Fruit fly (Drosophila melanogaster): ENCODE data around the gene CG3706.

CG3706 gene

dm6 chrX:932166-932565, at the start of gene CG3706, which contains the start of gene CG32815:
TSS of gene CG3706 (minus strand) at chrX:932475.
TSS of gene CG32815 (plus strand) at chrX:932466.
- no peak for TF ChIP-seq CG17801 (GFP tag; optimal IDR thresholded peaks at IDR 0.05; ENCODE audit: partially characterized antibody)

- no peak for TF ChIP-seq CG17801 (GFP tag; optimal IDR thresholded peaks at IDR 0.05; ENCODE audit: partially characterized antibody)
Measured at dm6 chrX:966818-967217, 34.5 kb upstream of the CG3706 start.

- TF ChIP-seq CG17801 (GFP tag; optimal IDR thresholded peaks at IDR 0.05; ENCODE audit: partially characterized antibody) = no peak
Measured at dm6 chrX:964012-964411, 31.7 kb upstream of the CG3706 start.

- no peak for TF ChIP-seq CG17801 (GFP tag; optimal IDR thresholded peaks at IDR 0.05; ENCODE audit: partially characterized antibody)
Measured at dm6 chrX:955873-956272, 23.6 kb upstream of the CG3706 start.

dm6 chrX:953807-954206, 21.5 kb upstream of the CG3706 start:
- TF ChIP-seq CG17801 (GFP tag; optimal IDR thresholded peaks at IDR 0.05; ENCODE audit: partially characterized antibody) = no peak

dm6 chrX:951800-952199, 19.5 kb upstream of the CG3706 start, which contains the start of gene CG3690:
TSS of gene CG3690 (minus strand) at chrX:951900.
- TF ChIP-seq CG17801 (GFP tag; optimal IDR thresholded peaks at IDR 0.05; ENCODE audit: partially characterized antibody) = no peak

dm6 chrX:948285-948556, 15.9 kb upstream of the CG3706 start:
- no peak for TF ChIP-seq CG17801 (GFP tag; optimal IDR thresholded peaks at IDR 0.05; ENCODE audit: partially characterized antibody)

- no peak for TF ChIP-seq CG17801 (GFP tag; optimal IDR thresholded peaks at IDR 0.05; ENCODE audit: partially characterized antibody)
Measured at dm6 chrX:947450-948284, 15.4 kb upstream of the CG3706 start, which contains the start of gene CG3699. TSS of gene CG3699 (minus strand) at chrX:947500.

- TF ChIP-seq CG17801 (GFP tag; optimal IDR thresholded peaks at IDR 0.05; ENCODE audit: partially characterized antibody) = no peak
Measured at dm6 chrX:946162-946561, 13.9 kb upstream of the CG3706 start.

dm6 chrX:945446-946013, 13.3 kb upstream of the CG3706 start, which contains the start of gene CG3703:
TSS of gene CG3703 (minus strand) at chrX:945773.
- TF ChIP-seq CG17801 (GFP tag; optimal IDR thresholded peaks at IDR 0.05; ENCODE audit: partially characterized antibody) = no peak

dm6 chrX:940580-941184, 8.4 kb upstream of the CG3706 start, which contains the start of the genes CG3704 and mus81:
TSS of gene CG3704 (minus strand) at chrX:940805.
TSS of gene mus81 (plus strand) at chrX:941075.
- TF ChIP-seq CG17801 (GFP tag; optimal IDR thresholded peaks at IDR 0.05; ENCODE audit: partially characterized antibody) = peak; percentile 24

dm6 chrX:935901-936207, 3.6 kb upstream of the CG3706 start:
- TF ChIP-seq CG17801 (GFP tag; optimal IDR thresholded peaks at IDR 0.05; ENCODE audit: partially characterized antibody) = no peak

dm6 chrX:935049-935900, 3.0 kb upstream of the CG3706 start, which contains the start of gene TRAM:
TSS of gene TRAM (plus strand) at chrX:935232.
- peak; percentile 95 for TF ChIP-seq CG17801 (GFP tag; optimal IDR thresholded peaks at IDR 0.05; ENCODE audit: partially characterized antibody)

dm6 chrX:933997-934396, 1.7 kb upstream of the CG3706 start:
- no peak for TF ChIP-seq CG17801 (GFP tag; optimal IDR thresholded peaks at IDR 0.05; ENCODE audit: partially characterized antibody)

- TF ChIP-seq CG17801 (GFP tag; optimal IDR thresholded peaks at IDR 0.05; ENCODE audit: partially characterized antibody) = no peak
Measured at dm6 chrX:932859-933258, 584 bp upstream of the CG3706 start.
